Worm (Caenorhabditis elegans) whole organism, L1 larva: ENCODE data around the gene otpl-8.

Source experiments
- C04F5.9 ChIP-seq: sonication (generic microtip); optimal IDR thresholded peaks from 2 replicates; lab custom pipeline; 2016; ENCODE audit warnings: missing genetic modification characterization, missing compliant biosample characterization
- C34B4.2 ChIP-seq: sonication (generic microtip); optimal IDR thresholded peaks from 2 replicates; lab custom pipeline; 2017; ENCODE audit warnings: mild to moderate bottlenecking, missing genetic modification characterization, missing compliant biosample characterization
- F16B12.6 ChIP-seq: fragments of 150-350 bp; optimal IDR thresholded peaks from 2 replicates; lab custom pipeline; 2014; ENCODE audit warnings: missing biosample characterization, missing genetic modification characterization
- Y116A8C.19 ChIP-seq: sonication (generic microtip); optimal IDR thresholded peaks from 2 replicates; lab custom pipeline; 2016; ENCODE audit warnings: missing compliant biosample characterization, missing genetic modification characterization, borderline replicate concordance
- aly-2 ChIP-seq: fragments of 150-350 bp; optimal IDR thresholded peaks from 2 replicates; lab custom pipeline; 2014; ENCODE audit warnings: missing biosample characterization, missing genetic modification characterization
- ceh-8 ChIP-seq: fragments of 200-800 bp; sonication (Bioruptor generic); optimal IDR thresholded peaks from 2 replicates; lab custom pipeline; 2018; ENCODE audit warnings: mild to moderate bottlenecking, missing genetic modification characterization, moderate library complexity, missing compliant biosample characterization
- ceh-88 ChIP-seq: fragments of 200-800 bp; sonication (Bioruptor generic); IDR thresholded peaks from 2 replicates; pipeline ENCODE4 v1.3.6; 2022; ENCODE audit warnings: missing genetic modification characterization, missing compliant biosample characterization
- ces-1 ChIP-seq: fragments of 150-350 bp; optimal IDR thresholded peaks from 2 replicates; lab custom pipeline; 2014; ENCODE audit warnings: missing biosample characterization, missing genetic modification reagents, missing genetic modification characterization
- elt-2 ChIP-seq: sonication (generic microtip); optimal IDR thresholded peaks from 2 replicates; lab custom pipeline; 2016; ENCODE audit warnings: missing genetic modification characterization, mild to moderate bottlenecking, inconsistent platforms, missing compliant biosample characterization, missing genetic modification reagents
- fkh-10 ChIP-seq: sonication (generic microtip); optimal IDR thresholded peaks from 2 replicates; lab custom pipeline; 2017; ENCODE audit warnings: missing biosample characterization, missing genetic modification reagents, missing genetic modification characterization
- fkh-4 ChIP-seq: sonication (generic microtip); optimal IDR thresholded peaks from 2 replicates; lab custom pipeline; 2016; ENCODE audit warnings: missing compliant biosample characterization, missing genetic modification characterization, borderline replicate concordance
- fkh-8 ChIP-seq: sonication (generic microtip); optimal IDR thresholded peaks from 2 replicates; lab custom pipeline; 2016; ENCODE audit warnings: mild to moderate bottlenecking, missing genetic modification characterization, missing compliant biosample characterization
- grh-1 ChIP-seq: fragments of 200-800 bp; sonication (Bioruptor generic); IDR thresholded peaks from 2 replicates; pipeline ENCODE4 v1.3.6; 2022; ENCODE audit warnings: missing genetic modification reagents, missing genetic modification characterization, missing compliant biosample characterization
- hlh-17 ChIP-seq: fragments of 200-800 bp; sonication (Bioruptor generic); optimal IDR thresholded peaks from 2 replicates; lab custom pipeline; 2018; ENCODE audit warnings: missing genetic modification characterization, mild to moderate bottlenecking, missing compliant biosample characterization, moderate library complexity, borderline replicate concordance
- hlh-4 ChIP-seq: sonication (generic microtip); optimal IDR thresholded peaks from 2 replicates; lab custom pipeline; 2016; ENCODE audit warnings: mild to moderate bottlenecking, missing genetic modification characterization, missing compliant biosample characterization
- lin-13 ChIP-seq: fragments of 150-350 bp; optimal IDR thresholded peaks from 2 replicates; lab custom pipeline; 2014; ENCODE audit warnings: missing biosample characterization, missing genetic modification reagents, missing genetic modification characterization
- lin-39 ChIP-seq: fragments of 150-350 bp; optimal IDR thresholded peaks from 2 replicates; lab custom pipeline; 2014; ENCODE audit warnings: missing biosample characterization, missing genetic modification reagents, missing genetic modification characterization
- lsy-2 ChIP-seq, 2 experiments: fragments of 150-350 bp; optimal IDR thresholded peaks; 2 replicates each; lab custom pipeline; 2014; ENCODE audit warnings: missing biosample characterization in 2 of 2, missing genetic modification characterization in 2 of 2
- mep-1 ChIP-seq: fragments of 150-350 bp; optimal IDR thresholded peaks from 2 replicates; lab custom pipeline; 2014; ENCODE audit warnings: missing biosample characterization, missing genetic modification characterization
- nhr-12 ChIP-seq: sonication (generic microtip); optimal IDR thresholded peaks from 2 replicates; lab custom pipeline; 2017; ENCODE audit warnings: missing biosample characterization, missing genetic modification characterization
- nhr-19 ChIP-seq: fragments of 200-800 bp; sonication (Bioruptor generic); conservative IDR thresholded peaks from 2 replicates; pipeline ENCODE4 v1.3.6; 2022; ENCODE audit warnings: missing genetic modification characterization, missing compliant biosample characterization
- nhr-20 ChIP-seq: sonication (generic microtip); optimal IDR thresholded peaks from 2 replicates; lab custom pipeline; 2016; ENCODE audit warnings: mild to moderate bottlenecking, missing genetic modification characterization, missing compliant biosample characterization
- nhr-71 ChIP-seq: sonication (generic microtip); optimal IDR thresholded peaks from 2 replicates; lab custom pipeline; 2016; ENCODE audit warnings: mild to moderate bottlenecking, missing genetic modification characterization, moderate library complexity, missing compliant biosample characterization
- nhr-76 ChIP-seq: sonication (generic microtip); optimal IDR thresholded peaks from 2 replicates; lab custom pipeline; 2017; ENCODE audit warnings: missing biosample characterization, missing genetic modification characterization
- nhr-85 ChIP-seq: sonication (generic microtip); peaks from one replicate; lab custom pipeline; 2016; ENCODE audit warnings: missing genetic modification characterization, inconsistent platforms, missing compliant biosample characterization
- nhr-90 ChIP-seq: sonication (generic microtip); optimal IDR thresholded peaks from 2 replicates; lab custom pipeline; 2016; ENCODE audit warnings: mild to moderate bottlenecking, missing genetic modification characterization, missing compliant biosample characterization; ENCODE audit not compliant: poor library complexity
- pag-3 ChIP-seq: sonication (generic microtip); optimal IDR thresholded peaks from 2 replicates; lab custom pipeline; 2017; ENCODE audit warnings: missing genetic modification characterization, mild to moderate bottlenecking, missing compliant biosample characterization, antibody characterized with exemption, borderline replicate concordance; ENCODE audit not compliant: insufficient read depth
- pqm-1 ChIP-seq: sonication (generic microtip); optimal IDR thresholded peaks from 3 replicates; lab custom pipeline; 2017; ENCODE audit warnings: missing biosample characterization, missing genetic modification characterization
- rnt-1 ChIP-seq: sonication (generic microtip); optimal IDR thresholded peaks from 2 replicates; lab custom pipeline; 2016; ENCODE audit warnings: mild to moderate bottlenecking, missing genetic modification characterization, moderate library complexity, missing compliant biosample characterization
- snpc-4 ChIP-seq: fragments of 150-350 bp; optimal IDR thresholded peaks from 2 replicates; lab custom pipeline; 2014; ENCODE audit warnings: missing biosample characterization, missing genetic modification characterization
- sup-37 ChIP-seq: fragments of 200-800 bp; sonication (Bioruptor generic); optimal IDR thresholded peaks from 2 replicates; lab custom pipeline; 2018; ENCODE audit warnings: mild to moderate bottlenecking, missing genetic modification characterization, missing compliant biosample characterization
- swsn-7 ChIP-seq: sonication (generic microtip); optimal IDR thresholded peaks from 2 replicates; lab custom pipeline; 2016; ENCODE audit warnings: missing genetic modification characterization, missing compliant biosample characterization
- unc-62 ChIP-seq: fragments of 150-350 bp; optimal IDR thresholded peaks from 2 replicates; lab custom pipeline; 2014; ENCODE audit warnings: missing biosample characterization, missing genetic modification reagents, missing genetic modification characterization
- unc-86 ChIP-seq: sonication (generic microtip); optimal IDR thresholded peaks from 2 replicates; lab custom pipeline; 2016; ENCODE audit warnings: missing genetic modification characterization, missing compliant biosample characterization
- vab-15 ChIP-seq: sonication (generic microtip); optimal IDR thresholded peaks from 2 replicates; lab custom pipeline; 2017; ENCODE audit warnings: missing genotype, mild to moderate bottlenecking, missing genetic modification characterization, missing compliant biosample characterization
- xbp-1 ChIP-seq: sonication (generic microtip); optimal IDR thresholded peaks from 2 replicates; lab custom pipeline; 2016; ENCODE audit warnings: missing genetic modification characterization, missing compliant biosample characterization
- zip-4 ChIP-seq: fragments of 200-800 bp; sonication (Bioruptor generic); optimal IDR thresholded peaks from 2 replicates; lab custom pipeline; 2018; ENCODE audit warnings: mild to moderate bottlenecking, missing genetic modification characterization, moderate library complexity, missing compliant biosample characterization
- ztf-4 ChIP-seq: fragments of 150-350 bp; optimal IDR thresholded peaks from 2 replicates; lab custom pipeline; 2014; ENCODE audit warnings: missing biosample characterization, missing genetic modification characterization

Gene otpl-8

DNA sequence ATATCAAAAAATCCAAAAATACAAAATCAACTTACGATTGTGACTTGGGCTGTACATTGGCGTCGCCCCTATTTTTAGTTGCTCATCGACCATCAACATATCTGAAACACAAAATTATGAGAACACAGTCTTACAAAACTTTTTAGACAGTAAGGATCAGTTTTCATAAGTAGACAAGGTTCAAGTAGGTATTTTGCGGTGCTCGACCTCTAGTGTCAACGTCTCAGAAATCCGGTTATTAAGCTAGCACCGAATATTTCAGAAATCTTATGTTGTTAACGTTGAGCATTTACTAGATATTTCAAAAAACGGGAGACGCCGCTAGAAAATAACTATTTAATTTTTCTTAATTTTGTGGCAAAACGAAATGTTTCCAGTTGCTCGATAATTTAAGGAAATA is at the start of gene otpl-8:
Gene otpl-8 (minus strand): TSS at position 101 of the 400 bp plus-strand sequence.
- no peak for TF ChIP-seq vab-15
- no peak for TF ChIP-seq fkh-10 (GFP tag; lab: Kevin White, UChicago)
- no peak for TF ChIP-seq sup-37 (GFP tag; lab: Kevin White, UChicago)
- no peak for TF ChIP-seq fkh-8 (tag; lab: Kevin White, UChicago)
- no peak for TF ChIP-seq nhr-12
- no peak for TF ChIP-seq snpc-4
- no peak for TF ChIP-seq rnt-1 (tag; lab: Kevin White, UChicago)
- TF ChIP-seq unc-62 (GFP tag; lab: Kevin White, UChicago), result no peak
- TF ChIP-seq swsn-7 (tag; lab: Kevin White, UChicago), result no peak

DNA sequence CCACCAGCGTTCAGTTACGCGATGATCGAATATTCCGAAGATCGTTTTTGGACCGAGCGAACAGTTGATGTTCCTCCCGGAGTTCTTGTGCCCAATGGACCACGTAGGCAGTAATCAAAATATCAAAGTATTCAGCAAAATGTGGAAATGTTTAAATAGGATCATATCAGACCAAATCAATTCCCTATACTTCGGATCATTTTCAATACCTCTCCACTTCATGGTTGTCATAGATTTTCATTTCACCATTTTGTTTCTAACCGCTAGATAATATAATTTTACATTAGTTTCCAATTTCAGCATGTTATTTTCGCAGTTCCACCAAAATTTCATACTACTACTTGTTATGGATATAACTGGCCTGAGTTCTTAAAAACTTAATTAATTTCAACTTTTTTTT is 46.8 kb upstream of the otpl-8 start:
- TF ChIP-seq ztf-4 (tag; lab: Kevin White, UChicago) (no peak), fkh-10 (GFP tag; lab: Kevin White, UChicago) (no peak), nhr-85 (tag; lab: Kevin White, UChicago) (no peak), fkh-4 (no peak), Y116A8C.19 (tag; lab: Kevin White, UChicago) (no peak), C34B4.2 (no peak), nhr-19 (GFP tag; lab: Robert Waterston, UW) (no peak), xbp-1 (tag; lab: Kevin White, UChicago) (no peak), nhr-90 (tag; lab: Kevin White, UChicago) (no peak), ceh-8 (GFP tag; lab: Kevin White, UChicago) (no peak), hlh-17 (GFP tag; lab: Kevin White, UChicago) (no peak), hlh-4 (tag; lab: Kevin White, UChicago) (no peak), ceh-88 (no peak), unc-86 (tag; lab: Kevin White, UChicago) (no peak), zip-4 (no peak), aly-2 (tag; lab: Kevin White, UChicago) (no peak)

DNA sequence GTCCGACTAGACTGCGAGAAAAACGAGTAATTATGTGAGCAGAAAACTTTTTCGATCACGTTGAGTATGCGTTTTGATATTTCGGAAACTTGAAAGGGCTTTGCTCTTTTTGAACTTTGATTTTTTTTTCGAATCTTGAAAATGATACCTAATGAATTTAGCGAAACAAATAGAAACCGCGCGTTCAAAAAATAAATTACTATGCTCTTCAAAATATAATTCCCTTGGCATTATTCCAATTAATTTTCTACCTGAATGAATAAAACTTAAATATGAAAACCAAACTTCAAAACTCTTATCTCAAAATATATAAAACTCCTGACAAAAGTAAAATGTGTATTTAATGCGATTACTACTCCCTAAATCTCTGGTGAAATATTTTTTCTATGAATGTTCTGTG is 44.5 kb upstream of the otpl-8 start, which contains the start of gene xtr-2:
Gene xtr-2 (plus strand): TSS at position 301 of the 400 bp plus-strand sequence.
- no peak for TF ChIP-seq unc-62 (GFP tag; lab: Kevin White, UChicago)
- TF ChIP-seq C34B4.2, result no peak
- TF ChIP-seq grh-1, result no peak

DNA sequence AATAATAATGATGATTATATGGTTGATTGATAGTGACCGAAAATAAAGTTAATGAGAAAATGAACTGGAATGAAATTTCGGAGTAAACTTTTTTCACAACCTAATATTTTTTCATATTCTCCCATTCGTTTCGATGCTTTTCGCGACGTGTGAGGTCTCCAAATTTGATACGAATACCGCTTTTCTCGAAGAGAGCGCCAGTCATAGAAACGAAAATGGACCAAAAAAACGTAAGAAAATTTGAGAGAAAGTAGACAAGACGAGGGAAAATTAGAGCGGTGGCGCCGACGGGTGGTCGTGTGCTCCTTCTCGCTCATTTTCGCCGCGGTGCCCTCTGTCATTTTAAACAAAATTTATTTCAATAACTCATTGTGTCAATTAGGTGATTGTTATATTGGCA is 43.7 kb upstream of the otpl-8 start:
- no peak for TF ChIP-seq sup-37 (GFP tag; lab: Kevin White, UChicago)
- no peak for TF ChIP-seq nhr-76 (tag; lab: Kevin White, UChicago)
- TF ChIP-seq elt-2 (tag; lab: Kevin White, UChicago), result peak; percentile 5

DNA sequence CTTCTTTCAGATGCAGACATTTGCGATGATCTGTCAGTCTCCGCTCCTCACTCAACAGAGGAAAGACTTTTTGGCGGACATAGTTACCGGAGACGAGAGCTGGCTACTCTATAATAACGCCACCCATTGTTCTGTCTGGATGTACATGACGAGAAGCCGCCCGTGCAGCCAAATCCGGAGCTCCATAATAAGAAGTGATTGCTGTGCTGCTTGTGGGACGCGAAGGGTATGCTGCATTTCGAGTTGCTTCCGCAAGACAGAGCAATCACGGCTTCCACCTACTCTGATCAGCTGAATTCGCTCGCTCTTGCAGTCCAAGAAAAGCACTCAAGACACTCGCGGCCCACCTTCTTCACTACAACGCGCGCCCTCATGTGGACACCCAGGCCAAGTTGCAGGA is 43.0 kb upstream of the otpl-8 start:
- TF ChIP-seq C04F5.9 (tag; lab: Kevin White, UChicago), result no peak
- no peak for TF ChIP-seq aly-2 (tag; lab: Kevin White, UChicago)
- TF ChIP-seq nhr-76 (tag; lab: Kevin White, UChicago), result no peak
- no peak for TF ChIP-seq mep-1
- TF ChIP-seq F16B12.6, result no peak
- no peak for TF ChIP-seq nhr-71 (tag; lab: Kevin White, UChicago)
- TF ChIP-seq nhr-20 (tag; lab: Kevin White, UChicago), result no peak
- no peak for TF ChIP-seq pag-3
- no peak for TF ChIP-seq lin-39 (tag; lab: Kevin White, UChicago)
- TF ChIP-seq lsy-2 (tag; optimal IDR thresholded peaks at IDR 0.05; lab: Kevin White, UChicago), result no peak
- no peak for TF ChIP-seq ces-1 (GFP tag; lab: Kevin White, UChicago)
- TF ChIP-seq pqm-1 (tag; lab: Kevin White, UChicago), result no peak
- TF ChIP-seq lin-13 (GFP tag; lab: Kevin White, UChicago), result no peak
